Fruit fly (Drosophila melanogaster): Measurements from ENCODE around the gene Fum2.

Fum2 gene

dm6 chrX:6709252-6710037 lies 27.9 kb downstream of the Fum2 start:
- no peak for TF ChIP-seq CG17801 (GFP tag; optimal IDR thresholded peaks at IDR 0.05; ENCODE audit: partially characterized antibody)

DNA sequence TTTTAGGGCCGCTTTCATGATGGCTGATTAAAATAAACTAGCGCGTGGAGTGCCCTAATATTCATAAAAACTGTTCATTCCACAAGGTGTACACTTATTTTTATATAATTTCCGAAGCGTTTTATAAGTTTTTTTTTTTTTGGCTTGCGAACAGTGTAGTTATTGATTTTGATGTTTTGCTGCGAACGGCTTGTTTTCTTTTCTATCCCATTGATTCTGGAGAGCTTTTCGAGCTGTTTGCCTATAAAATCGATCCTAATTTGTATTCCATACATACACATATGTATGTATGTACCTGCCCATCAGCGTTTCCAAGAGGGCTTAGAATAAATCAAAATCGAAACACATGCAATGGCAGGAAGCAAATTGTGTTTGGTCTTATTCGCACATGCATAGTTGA lies 28.7 kb downstream of the Fum2 start:
- TF ChIP-seq CG17801 (GFP tag; optimal IDR thresholded peaks at IDR 0.05; ENCODE audit: partially characterized antibody), result no peak

dm6 chrX:6710665-6711064 lies 29.1 kb downstream of the Fum2 start:
- TF ChIP-seq CG17801 (GFP tag; optimal IDR thresholded peaks at IDR 0.05; ENCODE audit: partially characterized antibody), result no peak

DNA sequence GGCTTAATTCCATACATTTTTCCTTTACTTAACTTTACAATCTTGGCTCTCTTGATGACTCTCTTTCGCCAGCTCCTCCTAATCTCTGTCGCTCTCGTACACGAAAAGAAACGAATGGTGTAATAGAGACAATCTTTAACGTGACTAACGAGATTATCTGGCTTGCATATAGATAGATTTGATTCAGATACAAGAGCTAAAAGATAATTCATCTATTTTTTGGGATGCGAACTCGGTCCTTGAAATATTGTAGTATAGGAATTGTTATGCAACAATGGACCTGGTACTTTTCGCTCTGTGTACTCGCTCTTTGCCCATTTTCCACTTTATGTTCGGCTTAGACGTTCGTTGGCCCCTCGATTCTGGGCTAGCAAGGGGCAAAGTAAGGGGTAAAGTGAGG lies 29.7 kb downstream of the Fum2 start:
- peak; percentile 59 for TF ChIP-seq CG17801 (GFP tag; optimal IDR thresholded peaks at IDR 0.05; ENCODE audit: partially characterized antibody)

dm6 chrX:6716170-6716569 lies 34.6 kb downstream of the Fum2 start:
- no peak for TF ChIP-seq CG17801 (GFP tag; optimal IDR thresholded peaks at IDR 0.05; ENCODE audit: partially characterized antibody)

DNA sequence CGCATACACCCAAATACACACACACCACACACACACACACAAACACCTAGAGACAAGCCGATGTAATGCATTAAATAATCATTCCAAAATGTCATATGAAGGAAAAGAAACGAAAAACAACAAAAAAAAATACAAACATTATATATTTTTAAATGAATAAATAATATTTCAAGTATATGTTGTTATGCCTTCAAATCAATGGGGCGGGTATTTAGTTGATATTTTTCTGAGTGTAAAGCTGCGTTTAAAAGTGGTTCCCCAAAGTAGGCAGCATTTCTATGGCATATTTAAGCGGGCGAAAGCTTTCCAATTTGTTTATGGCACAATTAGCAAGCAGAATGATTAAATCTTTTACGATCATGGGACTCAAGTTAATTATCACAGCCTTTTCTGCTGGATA lies 37.7 kb downstream of the Fum2 start:
- TF ChIP-seq CG17801 (GFP tag; optimal IDR thresholded peaks at IDR 0.05; ENCODE audit: partially characterized antibody), result peak; percentile 49

dm6 chrX:6719968-6720367 lies 38.4 kb downstream of the Fum2 start:
- TF ChIP-seq CG17801 (GFP tag; optimal IDR thresholded peaks at IDR 0.05; ENCODE audit: partially characterized antibody), result no peak

DNA sequence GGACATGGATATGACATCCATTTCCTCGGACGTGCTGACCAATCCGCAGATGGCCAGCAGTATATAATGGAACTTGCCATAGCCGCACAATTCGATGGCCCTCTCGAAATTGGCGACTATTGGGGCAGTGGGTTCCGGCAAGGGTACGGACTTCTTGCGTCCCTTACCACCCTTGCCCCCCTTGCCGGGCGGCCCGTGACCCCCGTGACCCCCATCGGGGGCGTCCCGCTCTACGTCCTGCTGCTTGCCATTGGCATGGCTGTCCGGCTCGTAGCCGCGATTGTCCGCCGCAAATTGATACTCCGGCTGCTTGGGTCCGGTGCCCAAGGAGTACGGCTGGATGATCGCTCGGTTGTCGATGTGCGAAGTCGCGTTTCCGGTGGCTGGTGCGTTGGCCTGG lies 42.1 kb downstream of the Fum2 start:
- TF ChIP-seq CG17801 (GFP tag; optimal IDR thresholded peaks at IDR 0.05; ENCODE audit: partially characterized antibody), result no peak

- no peak for TF ChIP-seq CG17801 (GFP tag; optimal IDR thresholded peaks at IDR 0.05; ENCODE audit: partially characterized antibody)
These were observed 43.4 kb downstream of the Fum2 start for dm6 chrX:6724904-6725505.

DNA sequence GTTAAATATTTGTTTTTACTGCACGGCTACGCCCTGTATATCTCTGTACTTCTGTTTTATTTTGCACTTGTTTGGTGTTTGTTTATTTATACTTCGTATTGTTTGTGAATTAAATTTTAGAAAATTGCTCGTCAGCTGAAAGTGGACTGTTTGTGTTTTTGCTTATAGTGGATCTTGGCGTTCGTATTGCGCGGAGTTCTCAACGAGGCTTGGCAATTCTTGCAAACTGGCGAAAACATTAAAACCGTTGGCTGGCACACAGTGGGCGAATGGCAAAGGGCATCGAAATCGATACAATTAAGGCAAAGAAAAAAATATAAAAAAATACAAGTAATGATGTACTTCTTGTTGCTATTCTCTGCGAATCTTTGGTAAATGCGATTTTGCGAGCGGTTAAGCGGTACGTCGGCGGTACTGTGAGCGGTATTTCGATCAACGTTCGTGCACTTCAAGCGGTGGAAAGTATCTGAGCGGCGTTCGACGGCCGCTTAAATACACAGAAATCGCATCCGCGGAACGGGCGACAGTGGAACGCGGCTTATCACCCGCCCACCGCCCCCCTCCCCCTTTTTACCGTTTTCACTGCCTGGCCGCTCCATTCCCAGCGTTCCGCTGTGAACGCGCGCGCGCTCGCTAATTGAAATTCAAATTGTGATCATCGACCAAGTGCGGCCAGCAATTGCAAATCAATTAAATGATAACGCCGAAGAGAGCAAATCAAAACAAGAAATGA lies 45.4 kb downstream of the Fum2 start:
- no peak for TF ChIP-seq CG17801 (GFP tag; optimal IDR thresholded peaks at IDR 0.05; ENCODE audit: partially characterized antibody)

DNA sequence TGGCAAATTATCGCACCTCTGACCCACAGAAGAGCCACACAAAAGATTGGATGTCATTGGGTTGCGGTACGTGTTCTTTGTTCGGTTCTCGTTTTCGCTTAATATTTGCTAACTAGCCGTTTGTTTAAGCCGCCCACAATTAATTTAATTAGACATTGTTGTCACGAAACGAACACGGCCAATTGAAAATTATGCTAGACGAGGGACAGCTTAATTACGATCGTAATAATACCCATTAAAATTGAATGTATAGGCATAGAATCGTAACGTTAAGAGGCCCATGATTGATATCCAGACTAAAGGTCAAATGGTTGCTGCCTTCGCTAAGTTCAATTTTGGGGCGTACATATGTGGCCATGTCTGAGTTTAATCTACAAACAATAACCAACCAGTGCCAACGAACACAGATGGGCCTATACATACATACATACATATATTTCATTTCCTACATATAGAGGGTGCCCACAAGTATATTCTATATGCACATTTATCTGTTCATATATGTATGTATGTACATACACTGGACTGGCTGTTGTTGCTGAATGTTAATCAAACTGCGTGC lies 47.1 kb downstream of the Fum2 start:
- TF ChIP-seq CG17801 (GFP tag; optimal IDR thresholded peaks at IDR 0.05; ENCODE audit: partially characterized antibody), result no peak

DNA sequence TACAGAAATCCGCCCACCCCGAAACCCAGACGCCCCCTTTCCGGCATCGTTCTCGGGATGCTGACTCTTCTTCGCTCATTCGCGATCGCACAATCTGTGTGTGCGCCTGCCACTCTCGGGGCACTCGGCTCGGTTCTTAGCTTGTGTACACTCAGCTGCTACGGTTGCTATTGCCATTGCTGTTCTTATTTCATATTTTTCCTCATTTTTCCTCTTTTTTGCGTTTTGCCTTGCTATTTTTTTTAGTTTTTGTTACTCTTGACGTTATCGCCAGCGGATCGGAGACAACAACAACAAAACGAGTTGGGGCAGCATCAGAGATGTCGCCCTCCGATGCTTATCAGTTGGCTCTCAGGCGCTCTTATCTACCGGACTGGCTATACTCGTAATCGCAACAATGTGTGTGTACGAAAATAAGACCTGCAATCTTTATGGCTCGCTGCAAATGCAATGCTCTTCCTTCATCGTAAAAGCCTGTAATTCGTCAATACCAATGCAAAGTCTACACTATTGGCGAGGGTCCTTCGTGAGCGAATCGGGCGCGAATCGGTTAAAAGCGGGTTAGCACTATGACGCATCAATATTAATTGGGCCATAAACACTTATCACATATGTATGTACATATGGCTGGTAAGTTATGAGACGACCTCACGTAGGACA lies 49.2 kb downstream of the Fum2 start:
- TF ChIP-seq CG17801 (GFP tag; optimal IDR thresholded peaks at IDR 0.05; ENCODE audit: partially characterized antibody), result no peak
